Worm (Caenorhabditis elegans): ENCODE measurements around the gene sre-38.

ce11 chrII:12480811-12481210 is 23.4 kb downstream of the sre-38 start, which contains the start of gene arrd-9:
- TF ChIP-seq snpc-4 (tag; optimal IDR thresholded peaks at IDR 0.05): no peak
- no peak for TF ChIP-seq lsy-2 (tag; optimal IDR thresholded peaks at IDR 0.05)
- TF ChIP-seq elt-3 (tag; optimal IDR thresholded peaks at IDR 0.05): no peak
- TF ChIP-seq ceh-83 (GFP tag; optimal IDR thresholded peaks at IDR 0.05): no peak
- TF ChIP-seq unc-62 (GFP tag; optimal IDR thresholded peaks at IDR 0.05): no peak
- no peak for TF ChIP-seq elt-1 (tag; optimal IDR thresholded peaks at IDR 0.05; ENCODE audit: borderline replicate concordance, insufficient read depth)
- TF ChIP-seq ces-1 (GFP tag; optimal IDR thresholded peaks at IDR 0.05): no peak
- TF ChIP-seq nhr-76 (tag; optimal IDR thresholded peaks at IDR 0.05): no peak
- TF ChIP-seq blmp-1 (tag; optimal IDR thresholded peaks at IDR 0.05): no peak
- no peak for TF ChIP-seq lin-13 (tag; optimal IDR thresholded peaks at IDR 0.05)
- no peak for TF ChIP-seq nhr-12 (tag; optimal IDR thresholded peaks at IDR 0.05)
- TF ChIP-seq sptf-1 (tag; optimal IDR thresholded peaks at IDR 0.05): no peak
- TF ChIP-seq sem-2 (GFP tag; optimal IDR thresholded peaks at IDR 0.05): no peak
